Worm (Caenorhabditis elegans) whole organism, mixed stage, embryonic: ENCODE data around the gene col-167.

ENCODE experiments used
- M03D4.4 ChIP-seq: sonication (generic microtip); optimal IDR thresholded peaks from 2 replicates; lab custom pipeline; 2017; ENCODE audit warnings: mild to moderate bottlenecking, missing genetic modification characterization, missing compliant biosample characterization
- blmp-1 ChIP-seq: fragments of 150-350 bp; optimal IDR thresholded peaks from 2 replicates; lab custom pipeline; 2014; ENCODE audit warnings: missing biosample characterization, missing genetic modification characterization
- ceh-43 ChIP-seq: fragments of 200-800 bp; sonication (Bioruptor generic); optimal IDR thresholded peaks from 2 replicates; lab custom pipeline; 2018; ENCODE audit warnings: mild to moderate bottlenecking, missing genetic modification characterization, moderate library complexity, missing compliant biosample characterization
- ceh-83 ChIP-seq: fragments of 200-800 bp; sonication (Bioruptor generic); optimal IDR thresholded peaks from 2 replicates; lab custom pipeline; 2018; ENCODE audit warnings: mild to moderate bottlenecking, missing genetic modification characterization, missing compliant biosample characterization
- ces-1 ChIP-seq: fragments of 150-350 bp; optimal IDR thresholded peaks from 2 replicates; lab custom pipeline; 2014; ENCODE audit warnings: missing biosample characterization, missing genetic modification reagents, missing genetic modification characterization
- cnd-1 ChIP-seq: fragments of 200-800 bp; sonication (Bioruptor generic); optimal IDR thresholded peaks from 2 replicates; lab custom pipeline; 2018; ENCODE audit warnings: mild to moderate bottlenecking, missing genetic modification characterization, missing compliant biosample characterization
- drap-1 ChIP-seq: fragments of 200-800 bp; sonication (Bioruptor generic); optimal IDR thresholded peaks from 3 replicates; lab custom pipeline; 2018; ENCODE audit warnings: mild to moderate bottlenecking, missing genetic modification characterization, missing compliant biosample characterization
- elt-1 ChIP-seq: sonication (generic microtip); optimal IDR thresholded peaks from 2 replicates; lab custom pipeline; 2017; ENCODE audit warnings: missing genetic modification characterization, mild to moderate bottlenecking, missing compliant biosample characterization, antibody characterized with exemption, moderate library complexity, borderline replicate concordance; ENCODE audit not compliant: insufficient read depth
- elt-3 ChIP-seq: fragments of 150-350 bp; optimal IDR thresholded peaks from 2 replicates; lab custom pipeline; 2014; ENCODE audit warnings: missing biosample characterization, missing genetic modification characterization
- flh-1 ChIP-seq: fragments of 200-800 bp; sonication (Bioruptor generic); optimal IDR thresholded peaks from 2 replicates; lab custom pipeline; 2018; ENCODE audit warnings: mild to moderate bottlenecking, missing genetic modification characterization, moderate library complexity, missing compliant biosample characterization
- ham-2 ChIP-seq: fragments of 200-800 bp; sonication (Bioruptor generic); optimal IDR thresholded peaks from 2 replicates; lab custom pipeline; 2018; ENCODE audit warnings: mild to moderate bottlenecking, missing genetic modification characterization, missing compliant biosample characterization
- hlh-1 ChIP-seq: fragments of 150-350 bp; optimal IDR thresholded peaks from 2 replicates; lab custom pipeline; 2014; ENCODE audit warnings: missing biosample characterization, missing genetic modification reagents, missing genetic modification characterization
- lin-13 ChIP-seq: fragments of 150-350 bp; optimal IDR thresholded peaks from 2 replicates; lab custom pipeline; 2014; ENCODE audit warnings: missing biosample characterization, missing genetic modification characterization
- lin-32 ChIP-seq: fragments of 200-800 bp; sonication (Bioruptor generic); optimal IDR thresholded peaks from 2 replicates; lab custom pipeline; 2018; ENCODE audit warnings: mild to moderate bottlenecking, missing genetic modification characterization, missing compliant biosample characterization
- lsy-2 ChIP-seq: fragments of 150-350 bp; optimal IDR thresholded peaks from 2 replicates; lab custom pipeline; 2014; ENCODE audit warnings: missing biosample characterization, missing genetic modification characterization
- mep-1 ChIP-seq: fragments of 150-350 bp; optimal IDR thresholded peaks from 2 replicates; lab custom pipeline; 2017; ENCODE audit warnings: missing biosample characterization, missing genetic modification reagents, missing genetic modification characterization, inconsistent platforms
- mls-2 ChIP-seq: sonication (generic microtip); optimal IDR thresholded peaks from 2 replicates; lab custom pipeline; 2016; ENCODE audit warnings: mild to moderate bottlenecking, missing genetic modification characterization, moderate library complexity, missing compliant biosample characterization
- nhr-2 ChIP-seq: fragments of 150-350 bp; optimal IDR thresholded peaks from 2 replicates; lab custom pipeline; 2014; ENCODE audit warnings: missing biosample characterization, missing genetic modification characterization
- nhr-237 ChIP-seq: fragments of 150-350 bp; optimal IDR thresholded peaks from 2 replicates; lab custom pipeline; 2014; ENCODE audit warnings: missing biosample characterization, missing genetic modification characterization
- nhr-28 ChIP-seq: fragments of 150-350 bp; optimal IDR thresholded peaks from 2 replicates; lab custom pipeline; 2014; ENCODE audit warnings: missing biosample characterization, missing genetic modification characterization
- nhr-76 ChIP-seq: sonication (generic microtip); optimal IDR thresholded peaks from 2 replicates; lab custom pipeline; 2017; ENCODE audit warnings: missing biosample characterization, missing genetic modification characterization
- sem-2 ChIP-seq: fragments of 200-800 bp; sonication (Bioruptor generic); optimal IDR thresholded peaks from 2 replicates; lab custom pipeline; 2018; ENCODE audit warnings: mild to moderate bottlenecking, missing genetic modification characterization, missing compliant biosample characterization
- snpc-4 ChIP-seq: fragments of 150-350 bp; optimal IDR thresholded peaks from 2 replicates; lab custom pipeline; 2014; ENCODE audit warnings: missing biosample characterization, missing genetic modification characterization
- sptf-1 ChIP-seq: sonication (generic microtip); optimal IDR thresholded peaks from 2 replicates; lab custom pipeline; 2017; ENCODE audit warnings: mild to moderate bottlenecking, missing genetic modification characterization, moderate library complexity, missing compliant biosample characterization
- unc-120 ChIP-seq: sonication (generic microtip); optimal IDR thresholded peaks from 2 replicates; lab custom pipeline; 2017; ENCODE audit warnings: missing genetic modification characterization, missing compliant biosample characterization; ENCODE audit not compliant: poor library complexity, severe bottlenecking
- unc-39 ChIP-seq: fragments of 150-350 bp; optimal IDR thresholded peaks from 2 replicates; lab custom pipeline; 2014; ENCODE audit warnings: missing biosample characterization, missing genetic modification characterization
- zip-8 ChIP-seq: fragments of 150-350 bp; optimal IDR thresholded peaks from 2 replicates; lab custom pipeline; 2014; ENCODE audit warnings: missing biosample characterization, missing genetic modification characterization
- ztf-11 ChIP-seq: fragments of 150-350 bp; optimal IDR thresholded peaks from 2 replicates; lab custom pipeline; 2014; ENCODE audit warnings: missing biosample characterization, missing genetic modification characterization

col-167 gene

ce11 chrX:6350016-6350415 is 26.7 kb downstream of the col-167 start, which contains the start of gene C03B1.6:
Gene C03B1.6, plus strand, starts transcription at chrX:6350316.
- TF ChIP-seq elt-1 (tag; lab: Kevin White, UChicago) (no peak), zip-8 (no peak), drap-1 (GFP tag; lab: Kevin White, UChicago) (no peak), elt-3 (tag; lab: Kevin White, UChicago) (no peak), ceh-43 (GFP tag; lab: Kevin White, UChicago) (no peak), unc-120 (tag; lab: Kevin White, UChicago) (no peak), lin-13 (tag; lab: Kevin White, UChicago) (no peak), cnd-1 (no peak), lsy-2 (tag; lab: Kevin White, UChicago) (no peak), sem-2 (GFP tag; lab: Kevin White, UChicago) (no peak), hlh-1 (tag; lab: Kevin White, UChicago) (no peak), flh-1 (no peak), sptf-1 (tag; lab: Kevin White, UChicago) (no peak), snpc-4 (tag; lab: Kevin White, UChicago) (no peak), mls-2 (no peak), lin-32 (no peak), nhr-237 (no peak)

ce11 chrX:6353763-6354162 is 30.5 kb downstream of the col-167 start:
- no peak for TF ChIP-seq sem-2 (GFP tag; lab: Kevin White, UChicago)
- no peak for TF ChIP-seq ceh-83 (GFP tag; lab: Kevin White, UChicago)
- no peak for TF ChIP-seq ces-1 (GFP tag; lab: Kevin White, UChicago)
- TF ChIP-seq lin-32, result no peak
- no peak for TF ChIP-seq lsy-2 (tag; lab: Kevin White, UChicago)
- TF ChIP-seq elt-3 (tag; lab: Kevin White, UChicago), result no peak
- no peak for TF ChIP-seq cnd-1
- no peak for TF ChIP-seq unc-39 (tag; lab: Kevin White, UChicago)
- no peak for TF ChIP-seq drap-1 (GFP tag; lab: Kevin White, UChicago)
- no peak for TF ChIP-seq blmp-1
- no peak for TF ChIP-seq nhr-2 (tag; lab: Kevin White, UChicago)
- TF ChIP-seq unc-120 (tag; lab: Kevin White, UChicago), result no peak
- TF ChIP-seq ztf-11 (tag; lab: Kevin White, UChicago), result no peak
- TF ChIP-seq zip-8, result no peak
- TF ChIP-seq mls-2, result no peak
- TF ChIP-seq nhr-28, result no peak
- no peak for TF ChIP-seq M03D4.4 (tag; lab: Kevin White, UChicago)
- TF ChIP-seq sptf-1 (tag; lab: Kevin White, UChicago), result no peak

- TF ChIP-seq snpc-4 (tag; lab: Kevin White, UChicago), result no peak
- TF ChIP-seq cnd-1, result no peak
- TF ChIP-seq ceh-43 (GFP tag; lab: Kevin White, UChicago), result no peak
- TF ChIP-seq elt-3 (tag; lab: Kevin White, UChicago), result no peak
- no peak for TF ChIP-seq M03D4.4 (tag; lab: Kevin White, UChicago)
- TF ChIP-seq nhr-76 (tag; lab: Kevin White, UChicago), result no peak
- no peak for TF ChIP-seq lin-32
Observed at ce11 chrX:6355030-6355635, 31.8 kb downstream of the col-167 start, which contains the start of gene C03B1.5. Gene C03B1.5, plus strand, starts transcription at chrX:6355585.

ce11 chrX:6357772-6358171 is 34.5 kb downstream of the col-167 start, which contains the start of gene C03B1.10:
Gene C03B1.10, minus strand, starts transcription at chrX:6357872.
- TF ChIP-seq drap-1 (GFP tag; lab: Kevin White, UChicago) (no peak), unc-39 (tag; lab: Kevin White, UChicago) (no peak), blmp-1 (no peak), ces-1 (GFP tag; lab: Kevin White, UChicago) (no peak)

- TF ChIP-seq sptf-1 (tag; lab: Kevin White, UChicago) (no peak), unc-39 (tag; lab: Kevin White, UChicago) (no peak), lsy-2 (tag; lab: Kevin White, UChicago) (no peak), hlh-1 (tag; lab: Kevin White, UChicago) (no peak), blmp-1 (no peak), nhr-28 (no peak), cnd-1 (no peak), lin-13 (tag; lab: Kevin White, UChicago) (no peak), elt-1 (tag; lab: Kevin White, UChicago) (no peak), M03D4.4 (tag; lab: Kevin White, UChicago) (no peak), mep-1 (tag; lab: Kevin White, UChicago) (no peak), mls-2 (no peak), ham-2 (GFP tag; lab: Kevin White, UChicago) (no peak)
Observed at ce11 chrX:6360077-6360476, 36.8 kb downstream of the col-167 start.
